Worm (Caenorhabditis elegans) whole organism, L2 larva: ENCODE results near the gene F58B4.2.

Experiments
- aly-2 ChIP-seq: fragments of 150-350 bp; optimal IDR thresholded peaks from 2 replicates; lab custom pipeline; 2014; ENCODE audit warnings: missing biosample characterization, missing genetic modification characterization
- nhr-10 ChIP-seq: sonication (generic microtip); optimal IDR thresholded peaks from 2 replicates; lab custom pipeline; 2017; ENCODE audit warnings: missing biosample characterization, missing genetic modification characterization
- unc-62 ChIP-seq: fragments of 150-350 bp; optimal IDR thresholded peaks from 2 replicates; lab custom pipeline; 2014; ENCODE audit warnings: missing biosample characterization, missing genetic modification reagents, missing genetic modification characterization

DNA sequence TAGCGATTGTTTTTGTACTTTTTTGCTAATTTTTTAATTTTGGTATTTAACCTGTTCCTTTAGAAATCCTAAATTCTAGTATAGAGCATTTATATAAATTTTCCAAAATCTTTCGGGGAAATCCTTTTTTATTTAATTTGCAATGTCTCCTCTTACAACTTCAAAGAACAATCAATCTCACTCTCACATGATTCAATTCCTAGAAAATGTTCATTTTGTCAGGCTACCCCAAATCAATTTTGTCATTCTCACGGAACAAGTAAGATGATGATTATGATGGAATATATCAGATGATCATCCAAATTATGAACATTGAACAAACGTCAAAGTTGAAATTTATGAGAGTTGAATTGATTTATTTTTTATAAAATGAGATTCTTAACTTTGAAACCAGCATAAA is 19.0 kb upstream of the F58B4.2 start:
- TF ChIP-seq aly-2 (tag; lab: Kevin White, UChicago) (no peak), nhr-10 (tag; lab: Kevin White, UChicago) (no peak), unc-62 (GFP tag; lab: Kevin White, UChicago) (no peak)
